Worm (Caenorhabditis elegans): ENCODE data around the gene ndx-2.

ce11 chrV:2711429-2711828 lies 46.6 kb upstream of the ndx-2 start, which contains the start of gene C24B9.3:
- TF ChIP-seq ceh-82 (tag; optimal IDR thresholded peaks at IDR 0.05): no peak
- no peak for TF ChIP-seq nhr-12 (tag; optimal IDR thresholded peaks at IDR 0.05)
- no peak for TF ChIP-seq egl-27 (tag; optimal IDR thresholded peaks at IDR 0.05)
- TF ChIP-seq nhr-21 (tag; optimal IDR thresholded peaks at IDR 0.05): no peak
- TF ChIP-seq ztf-11 (tag; optimal IDR thresholded peaks at IDR 0.05): no peak
- TF ChIP-seq aly-2 (tag; optimal IDR thresholded peaks at IDR 0.05): no peak
- TF ChIP-seq elt-3 (tag; optimal IDR thresholded peaks at IDR 0.05): no peak
